Worm (Caenorhabditis elegans) whole organism, early embryonic: ENCODE measurements around the gene W10C6.2.

Experiments used
- ama-1 ChIP-seq: fragments of 150-350 bp; optimal IDR thresholded peaks from 2 replicates; lab custom pipeline; 2014
- ceh-36 ChIP-seq: sonication (generic microtip); optimal IDR thresholded peaks from 2 replicates; lab custom pipeline; 2016; ENCODE audit warnings: missing genetic modification characterization, inconsistent platforms, missing compliant biosample characterization
- flt-1 ChIP-seq: fragments of 200-800 bp; sonication (Bioruptor generic); IDR thresholded peaks from 2 replicates; pipeline ENCODE4 v1.3.6; 2022; ENCODE audit warnings: missing genetic modification characterization, missing compliant biosample characterization
- hmbx-1 ChIP-seq: sonication (generic microtip); optimal IDR thresholded peaks from 2 replicates; lab custom pipeline; 2016; ENCODE audit warnings: mild to moderate bottlenecking, missing genetic modification characterization, missing compliant biosample characterization
- hnd-1 ChIP-seq: sonication (generic microtip); optimal IDR thresholded peaks from 2 replicates; lab custom pipeline; 2016; ENCODE audit warnings: missing genetic modification characterization, missing compliant biosample characterization
- tbx-37 ChIP-seq: fragments of 200-800 bp; sonication (Bioruptor generic); conservative IDR thresholded peaks from 2 replicates; pipeline ENCODE4 v1.3.6; 2022; ENCODE audit warnings: missing genetic modification reagents, missing genetic modification characterization, missing compliant biosample characterization
- tra-4 ChIP-seq: sonication (generic microtip); optimal IDR thresholded peaks from 2 replicates; lab custom pipeline; 2017; ENCODE audit warnings: missing genetic modification characterization, missing compliant biosample characterization

ce11 chrII:11154957-11155356, 33.3 kb upstream of the W10C6.2 start:
- TF ChIP-seq ceh-36 (tag; lab: Kevin White, UChicago) (no peak), flt-1 (GFP tag; lab: Robert Waterston, UW) (no peak), ama-1 (lab: Kevin White, UChicago) (no peak), hnd-1 (tag; lab: Kevin White, UChicago) (no peak), tra-4 (no peak), hmbx-1 (tag; lab: Kevin White, UChicago) (no peak), tbx-37 (GFP tag; lab: Robert Waterston, UW) (no peak)
